Worm (Caenorhabditis elegans) whole organism, L4 larva: ENCODE results near the gene C38C5.1.

Experiments
- ama-1 ChIP-seq: fragments of 150-350 bp; optimal IDR thresholded peaks from 2 replicates; lab custom pipeline; 2014; ENCODE audit warnings: inconsistent platforms, mixed read lengths
- egl-27 ChIP-seq: sonication (generic microtip); optimal IDR thresholded peaks from 3 replicates; lab custom pipeline; 2017; ENCODE audit warnings: missing biosample characterization, missing genetic modification reagents, missing genetic modification characterization
- lin-1 ChIP-seq: fragments of 200-800 bp; sonication (Bioruptor generic); IDR thresholded peaks from 2 replicates; pipeline ENCODE4 v1.3.6; 2022; ENCODE audit warnings: missing genetic modification reagents, missing genetic modification characterization, missing compliant biosample characterization
- nhr-28 ChIP-seq: fragments of 150-350 bp; optimal IDR thresholded peaks from 2 replicates; lab custom pipeline; 2014; ENCODE audit warnings: missing biosample characterization, missing genetic modification characterization
- unc-62 ChIP-seq, 3 experiments: fragments of 150-350 bp in 1 of 3; sonication (generic microtip); optimal IDR thresholded peaks in 2 of 3; peaks in 1 of 3; 1 replicate in 1 of 3; 2 replicates in 2 of 3; lab custom pipeline; 2014 to 2017; ENCODE audit warnings: missing biosample characterization in 3 of 3, missing genetic modification characterization in 3 of 3, missing genetic modification reagents in 3 of 3, missing genotype in 1 of 3
- ztf-11 ChIP-seq: fragments of 150-350 bp; optimal IDR thresholded peaks from 2 replicates; lab custom pipeline; 2014; ENCODE audit warnings: missing biosample characterization, missing genetic modification characterization

DNA sequence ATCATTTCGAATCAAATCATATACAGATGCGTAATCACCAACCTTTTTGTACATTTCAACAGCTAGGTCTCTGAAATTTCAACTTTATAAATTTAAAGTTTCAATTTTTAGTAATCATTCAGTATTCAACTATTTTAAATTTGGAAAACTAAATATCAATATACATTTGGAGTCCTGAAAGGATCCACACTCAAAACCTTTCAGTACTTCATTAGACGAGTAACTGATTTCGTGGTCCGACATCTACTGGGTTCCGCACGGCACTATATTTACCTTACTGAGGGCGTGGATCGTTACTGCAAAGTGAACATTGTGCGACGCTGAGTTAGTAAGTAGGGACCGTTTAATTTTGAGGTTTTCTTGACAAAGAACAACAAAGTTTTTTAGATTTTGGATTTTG is 10.0 kb upstream of the C38C5.1 start:
- TF ChIP-seq egl-27 (no peak), ztf-11 (no peak), lin-1 (GFP tag; lab: Robert Waterston, UW) (no peak), nhr-28 (tag; lab: Kevin White, UChicago) (no peak), unc-62 (GFP tag; optimal IDR thresholded peaks at IDR 0.05 in 1 of 2; lab: Kevin White, UChicago) (no peak), unc-62 (tag; optimal IDR thresholded peaks at IDR 0.05; lab: Kevin White, UChicago) (no peak), ama-1 (lab: Kevin White, UChicago) (no peak)
